Worm (Caenorhabditis elegans): ENCODE data around the gene F28H7.7.
A peak's percentile ranks its signal among the peaks of the same experiment; 100 is the strongest.

The F28H7.7 gene

ce11 chrV:10730824-10731416 lies 23.0 kb downstream of the F28H7.7 start:
- TF ChIP-seq unc-55 (GFP tag; optimal IDR thresholded peaks at IDR 0.05) (peak; percentile 47), pros-1 (tag; optimal IDR thresholded peaks at IDR 0.05) (no peak)

- peak; percentile 21 for TF ChIP-seq pqm-1 (tag; optimal IDR thresholded peaks at IDR 0.05)
- no peak for TF ChIP-seq ceh-14 (tag; optimal IDR thresholded peaks at IDR 0.05)
- TF ChIP-seq dve-1 (tag; optimal IDR thresholded peaks at IDR 0.05) = peak; percentile 66
- no peak for TF ChIP-seq pha-2 (tag; optimal IDR thresholded peaks at IDR 0.05)
- no peak for TF ChIP-seq pag-3 (tag; optimal IDR thresholded peaks at IDR 0.05; ENCODE audit: borderline replicate concordance)
- no peak for TF ChIP-seq unc-86 (tag; optimal IDR thresholded peaks at IDR 0.05)
- TF ChIP-seq nhr-232 (tag; optimal IDR thresholded peaks at IDR 0.05) = no peak
- TF ChIP-seq che-1 (tag; optimal IDR thresholded peaks at IDR 0.05) = no peak
- no peak for TF ChIP-seq ets-4 (tag; optimal IDR thresholded peaks at IDR 0.05)
- TF ChIP-seq mec-3 (tag; optimal IDR thresholded peaks at IDR 0.05; ENCODE audit: borderline replicate concordance) = no peak
- TF ChIP-seq ceh-31 (tag; optimal IDR thresholded peaks at IDR 0.05) = no peak
- no peak for TF ChIP-seq sox-2 (GFP tag; IDR thresholded peaks at IDR 0.05)
- no peak for TF ChIP-seq K02D7.2 (tag; optimal IDR thresholded peaks at IDR 0.05)
- no peak for TF ChIP-seq hlh-6 (tag; optimal IDR thresholded peaks at IDR 0.05)
- no peak for TF ChIP-seq ama-1 (optimal IDR thresholded peaks at IDR 0.05)
- no peak for TF ChIP-seq ref-2 (tag; optimal IDR thresholded peaks at IDR 0.05)
- TF ChIP-seq rnt-1 (tag; optimal IDR thresholded peaks at IDR 0.05) = no peak
- TF ChIP-seq unc-42 (tag; optimal IDR thresholded peaks at IDR 0.05) = no peak
- TF ChIP-seq hlh-30 (tag; optimal IDR thresholded peaks at IDR 0.05; ENCODE audit: insufficient read depth) = peak; percentile 7
- TF ChIP-seq hlh-8 (tag; optimal IDR thresholded peaks at IDR 0.05) = no peak
- no peak for TF ChIP-seq ceh-19 (GFP tag; optimal IDR thresholded peaks at IDR 0.05)
- TF ChIP-seq dmd-4 (tag; optimal IDR thresholded peaks at IDR 0.05; ENCODE audit: borderline replicate concordance) = no peak
- TF ChIP-seq elt-2 (tag; optimal IDR thresholded peaks at IDR 0.05) = peak; percentile 45
- TF ChIP-seq fkh-10 (GFP tag; optimal IDR thresholded peaks at IDR 0.05) = no peak
- TF ChIP-seq ceh-45 (GFP tag; IDR thresholded peaks at IDR 0.05) = no peak
- TF ChIP-seq Y22D7AL.16 (tag; optimal IDR thresholded peaks at IDR 0.05) = no peak
Observed at ce11 chrV:10729456-10729904, 24.5 kb downstream of the F28H7.7 start.

ce11 chrV:10727651-10728050 lies 26.3 kb downstream of the F28H7.7 start:
- TF ChIP-seq rnt-1 (tag; optimal IDR thresholded peaks at IDR 0.05) (peak; percentile 19), unc-55 (GFP tag; optimal IDR thresholded peaks at IDR 0.05) (peak; percentile 92), ama-1 (optimal IDR thresholded peaks at IDR 0.05) (no peak), dmd-4 (tag; optimal IDR thresholded peaks at IDR 0.05; ENCODE audit: borderline replicate concordance) (no peak), nfya-1 (tag; optimal IDR thresholded peaks at IDR 0.05) (peak; percentile 32), fax-1 (tag; optimal IDR thresholded peaks at IDR 0.05) (no peak), ceh-18 (tag; optimal IDR thresholded peaks at IDR 0.05) (peak; percentile 73)

- TF ChIP-seq gmeb-2 (tag; optimal IDR thresholded peaks at IDR 0.05) = no peak
- TF ChIP-seq elt-2 (tag; optimal IDR thresholded peaks at IDR 0.05) = peak; percentile 88
Observed at ce11 chrV:10726691-10727090, 27.3 kb downstream of the F28H7.7 start.

ce11 chrV:10725424-10725951 lies 28.5 kb downstream of the F28H7.7 start:
- TF ChIP-seq fkh-6 (tag; optimal IDR thresholded peaks at IDR 0.05) = no peak
- TF ChIP-seq C38D4.7 (GFP tag; optimal IDR thresholded peaks at IDR 0.05) = no peak
- no peak for TF ChIP-seq pat-9 (tag; optimal IDR thresholded peaks at IDR 0.05)
- TF ChIP-seq K02D7.2 (tag; optimal IDR thresholded peaks at IDR 0.05) = no peak
- no peak for TF ChIP-seq pag-3 (tag; optimal IDR thresholded peaks at IDR 0.05; ENCODE audit: borderline replicate concordance)
- TF ChIP-seq rnt-1 (tag; optimal IDR thresholded peaks at IDR 0.05) = no peak
- TF ChIP-seq mec-3 (tag; optimal IDR thresholded peaks at IDR 0.05; ENCODE audit: borderline replicate concordance) = no peak
- TF ChIP-seq ceh-34 (tag; optimal IDR thresholded peaks at IDR 0.05) = no peak
- TF ChIP-seq ceh-6 (GFP tag; optimal IDR thresholded peaks at IDR 0.05) = no peak
- no peak for TF ChIP-seq che-1 (tag; optimal IDR thresholded peaks at IDR 0.05)
- no peak for TF ChIP-seq unc-55 (GFP tag; optimal IDR thresholded peaks at IDR 0.05)
- no peak for TF ChIP-seq nfya-1 (tag; optimal IDR thresholded peaks at IDR 0.05)
- no peak for TF ChIP-seq elt-4 (tag; optimal IDR thresholded peaks at IDR 0.05)
- TF ChIP-seq fkh-10 (GFP tag; optimal IDR thresholded peaks at IDR 0.05) = no peak
- no peak for TF ChIP-seq ahr-1 (tag; optimal IDR thresholded peaks at IDR 0.05)
- no peak for TF ChIP-seq madf-2 (tag; optimal IDR thresholded peaks at IDR 0.05)
- TF ChIP-seq ceh-2 (tag; optimal IDR thresholded peaks at IDR 0.05) = no peak
- TF ChIP-seq lin-11 (tag; optimal IDR thresholded peaks at IDR 0.05) = no peak
- TF ChIP-seq sox-2 (GFP tag; IDR thresholded peaks at IDR 0.05) = no peak
